Worm (Caenorhabditis elegans): ENCODE results near the gene cyp-25A6.

DNA sequence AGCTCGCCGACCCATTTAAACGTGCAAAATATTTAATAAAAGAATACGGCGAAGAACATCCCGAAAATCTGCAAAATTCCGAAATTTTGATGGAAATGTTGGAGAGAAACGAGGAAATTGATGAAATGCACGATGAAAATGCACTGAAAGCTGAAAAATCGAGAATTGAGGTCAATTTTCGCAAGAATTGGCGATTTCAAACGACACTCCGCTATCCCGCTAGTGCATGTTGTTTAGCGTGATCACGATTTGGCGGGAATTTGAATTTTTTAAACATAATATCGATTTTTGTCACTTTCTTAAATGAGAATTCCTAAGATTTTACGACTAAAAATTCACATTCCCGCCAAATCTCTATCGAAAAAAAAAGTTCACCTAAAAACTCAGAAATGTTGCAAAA, 19.7 kb upstream of the cyp-25A6 start:
- TF ChIP-seq W03F9.2 (tag; optimal IDR thresholded peaks at IDR 0.05) (no peak), dao-5 (tag; optimal IDR thresholded peaks at IDR 0.05) (no peak), him-1 (tag; optimal IDR thresholded peaks at IDR 0.05) (no peak)
